Worm (Caenorhabditis elegans) whole organism, L2 larva: ENCODE results near the gene gmn-1.

Source experiments
- C34F6.9 ChIP-seq: fragments of 150-350 bp; optimal IDR thresholded peaks from 2 replicates; lab custom pipeline; 2014; ENCODE audit warnings: missing biosample characterization, missing genetic modification characterization
- F13H6.1 ChIP-seq: sonication (generic microtip); optimal IDR thresholded peaks from 2 replicates; lab custom pipeline; 2016; ENCODE audit warnings: missing genetic modification characterization, missing compliant biosample characterization
- R02D3.7 ChIP-seq: fragments of 150-350 bp; optimal IDR thresholded peaks from 2 replicates; lab custom pipeline; 2014; ENCODE audit warnings: missing biosample characterization, missing genetic modification characterization
- Y55F3AM.14 ChIP-seq: fragments of 200-800 bp; sonication (Bioruptor generic); optimal IDR thresholded peaks from 2 replicates; lab custom pipeline; 2018; ENCODE audit warnings: mild to moderate bottlenecking, missing genetic modification characterization, missing compliant biosample characterization
- ZK546.5 ChIP-seq: sonication (generic microtip); optimal IDR thresholded peaks from 2 replicates; lab custom pipeline; 2017; ENCODE audit warnings: missing biosample characterization, missing genetic modification characterization
- alr-1 ChIP-seq: fragments of 150-350 bp; optimal IDR thresholded peaks from 2 replicates; lab custom pipeline; 2014; ENCODE audit warnings: missing biosample characterization, missing genetic modification characterization
- aly-2 ChIP-seq: fragments of 150-350 bp; optimal IDR thresholded peaks from 2 replicates; lab custom pipeline; 2014; ENCODE audit warnings: missing biosample characterization, missing genetic modification characterization
- ama-1 ChIP-seq: fragments of 150-350 bp; optimal IDR thresholded peaks from 2 replicates; lab custom pipeline; 2018; ENCODE audit warnings: inconsistent platforms
- blmp-1 ChIP-seq: sonication (generic microtip); optimal IDR thresholded peaks from 2 replicates; lab custom pipeline; 2017; ENCODE audit warnings: missing genetic modification characterization, mild to moderate bottlenecking, missing compliant biosample characterization, antibody characterized with exemption, moderate library complexity; ENCODE audit not compliant: insufficient read depth
- ceh-16 ChIP-seq: fragments of 150-350 bp; optimal IDR thresholded peaks from 2 replicates; lab custom pipeline; 2014; ENCODE audit warnings: missing biosample characterization, missing genetic modification characterization
- ceh-82 ChIP-seq: fragments of 150-350 bp; optimal IDR thresholded peaks from 2 replicates; lab custom pipeline; 2014; ENCODE audit warnings: missing biosample characterization, missing genetic modification characterization
- crh-2 ChIP-seq: sonication (generic microtip); optimal IDR thresholded peaks from 2 replicates; lab custom pipeline; 2017; ENCODE audit warnings: missing biosample characterization, missing genetic modification characterization
- dmd-4 ChIP-seq: sonication (generic microtip); optimal IDR thresholded peaks from 2 replicates; lab custom pipeline; 2017; ENCODE audit warnings: missing biosample characterization, missing genetic modification characterization
- egl-27 ChIP-seq: sonication (generic microtip); optimal IDR thresholded peaks from 3 replicates; lab custom pipeline; 2017; ENCODE audit warnings: missing biosample characterization, missing genetic modification reagents, missing genetic modification characterization
- elt-1 ChIP-seq: fragments of 150-350 bp; optimal IDR thresholded peaks from 2 replicates; lab custom pipeline; 2014; ENCODE audit warnings: missing biosample characterization, missing genetic modification characterization
- elt-3 ChIP-seq: sonication (generic microtip); optimal IDR thresholded peaks from 2 replicates; lab custom pipeline; 2017; ENCODE audit warnings: missing biosample characterization, missing genetic modification characterization
- fos-1 ChIP-seq: fragments of 150-350 bp; optimal IDR thresholded peaks from 2 replicates; lab custom pipeline; 2014; ENCODE audit warnings: missing biosample characterization, missing genetic modification characterization
- gmeb-1 ChIP-seq: fragments of 150-350 bp; optimal IDR thresholded peaks from 2 replicates; lab custom pipeline; 2014; ENCODE audit warnings: missing biosample characterization, missing genetic modification characterization
- lin-11 ChIP-seq: fragments of 150-350 bp; sonication (generic microtip); optimal IDR thresholded peaks from 2 replicates; lab custom pipeline; 2014; ENCODE audit warnings: missing biosample characterization, missing genetic modification characterization, inconsistent platforms, mixed read lengths
- lin-13 ChIP-seq: fragments of 150-350 bp; optimal IDR thresholded peaks from 2 replicates; lab custom pipeline; 2014; ENCODE audit warnings: missing biosample characterization, missing genetic modification reagents, missing genetic modification characterization
- lin-39 ChIP-seq: fragments of 150-350 bp; optimal IDR thresholded peaks from 2 replicates; lab custom pipeline; 2014; ENCODE audit warnings: missing biosample characterization, missing genetic modification reagents, missing genetic modification characterization
- lsy-2 ChIP-seq, 2 experiments: fragments of 150-350 bp in 1 of 2; sonication (generic microtip) in 1 of 2; optimal IDR thresholded peaks; 2 replicates each; lab custom pipeline; 2014 to 2017; ENCODE audit warnings: missing biosample characterization in 2 of 2, missing genetic modification characterization in 2 of 2
- mab-5 ChIP-seq: fragments of 150-350 bp; optimal IDR thresholded peaks from 2 replicates; lab custom pipeline; 2014; ENCODE audit warnings: missing biosample characterization, missing genetic modification characterization
- mbf-1 ChIP-seq: sonication (generic microtip); optimal IDR thresholded peaks from 2 replicates; lab custom pipeline; 2017; ENCODE audit warnings: missing biosample characterization, missing genetic modification characterization
- mdl-1 ChIP-seq, 2 experiments: fragments of 150-350 bp in 1 of 2; sonication (generic microtip) in 1 of 2; optimal IDR thresholded peaks; 2 replicates each; lab custom pipeline; 2017; ENCODE audit warnings: missing biosample characterization in 2 of 2, missing genetic modification characterization in 2 of 2
- nhr-10 ChIP-seq: sonication (generic microtip); optimal IDR thresholded peaks from 2 replicates; lab custom pipeline; 2017; ENCODE audit warnings: missing biosample characterization, missing genetic modification characterization
- nhr-11 ChIP-seq: fragments of 150-350 bp; optimal IDR thresholded peaks from 2 replicates; lab custom pipeline; 2014; ENCODE audit warnings: missing biosample characterization, missing genetic modification characterization
- nhr-12 ChIP-seq: fragments of 150-350 bp; optimal IDR thresholded peaks from 2 replicates; lab custom pipeline; 2014; ENCODE audit warnings: missing biosample characterization, missing genetic modification characterization
- nhr-129 ChIP-seq: fragments of 150-350 bp; optimal IDR thresholded peaks from 2 replicates; lab custom pipeline; 2014; ENCODE audit warnings: missing biosample characterization, missing genetic modification characterization
- nhr-21 ChIP-seq: fragments of 150-350 bp; optimal IDR thresholded peaks from 2 replicates; lab custom pipeline; 2014; ENCODE audit warnings: missing biosample characterization, missing genetic modification characterization
- nhr-23 ChIP-seq: fragments of 150-350 bp; optimal IDR thresholded peaks from 2 replicates; lab custom pipeline; 2014; ENCODE audit warnings: missing biosample characterization, missing genetic modification reagents, missing genetic modification characterization
- nhr-237 ChIP-seq: fragments of 150-350 bp; optimal IDR thresholded peaks from 2 replicates; lab custom pipeline; 2014; ENCODE audit warnings: missing biosample characterization, missing genetic modification characterization
- nhr-25 ChIP-seq: fragments of 150-350 bp; sonication (generic microtip); optimal IDR thresholded peaks from 3 replicates; lab custom pipeline; 2014; ENCODE audit warnings: missing biosample characterization, missing genetic modification characterization
- nhr-6 ChIP-seq: fragments of 150-350 bp; optimal IDR thresholded peaks from 2 replicates; lab custom pipeline; 2014; ENCODE audit warnings: missing biosample characterization, missing genetic modification characterization
- nhr-77 ChIP-seq: fragments of 150-350 bp; optimal IDR thresholded peaks from 2 replicates; lab custom pipeline; 2014; ENCODE audit warnings: missing biosample characterization, missing genetic modification characterization
- peb-1 ChIP-seq: fragments of 150-350 bp; optimal IDR thresholded peaks from 2 replicates; lab custom pipeline; 2014; ENCODE audit warnings: missing biosample characterization, missing genetic modification characterization
- sem-4 ChIP-seq: fragments of 150-350 bp; optimal IDR thresholded peaks from 2 replicates; lab custom pipeline; 2014; ENCODE audit warnings: missing biosample characterization, missing genetic modification reagents, missing genetic modification characterization
- skn-1 ChIP-seq: sonication (generic microtip); optimal IDR thresholded peaks from 2 replicates; lab custom pipeline; 2017; ENCODE audit warnings: missing biosample characterization, missing genetic modification characterization
- sma-3 ChIP-seq: sonication (generic microtip); optimal IDR thresholded peaks from 2 replicates; lab custom pipeline; 2016; ENCODE audit warnings: missing genetic modification reagents, missing genetic modification characterization, missing compliant biosample characterization
- sma-9 ChIP-seq, 2 experiments: fragments of 150-350 bp in 1 of 2; sonication (generic microtip) in 1 of 2; optimal IDR thresholded peaks; 2 replicates each; lab custom pipeline; 2014 to 2016; ENCODE audit warnings: missing genetic modification characterization in 2 of 2, mild to moderate bottlenecking in 1 of 2, missing biosample characterization in 1 of 2, missing compliant biosample characterization in 1 of 2, missing genetic modification reagents in 1 of 2, moderate library complexity in 1 of 2
- snpc-4 ChIP-seq: fragments of 150-350 bp; optimal IDR thresholded peaks from 2 replicates; lab custom pipeline; 2014; ENCODE audit warnings: missing biosample characterization, missing genetic modification characterization
- unc-39 ChIP-seq: fragments of 150-350 bp; optimal IDR thresholded peaks from 2 replicates; lab custom pipeline; 2014; ENCODE audit warnings: missing biosample characterization, missing genetic modification characterization
- unc-55 ChIP-seq: fragments of 150-350 bp; sonication (generic microtip); optimal IDR thresholded peaks from 3 replicates; lab custom pipeline; 2014; ENCODE audit warnings: missing biosample characterization, missing genetic modification reagents, missing genetic modification characterization
- unc-62 ChIP-seq: fragments of 150-350 bp; optimal IDR thresholded peaks from 2 replicates; lab custom pipeline; 2014; ENCODE audit warnings: missing biosample characterization, missing genetic modification reagents, missing genetic modification characterization
- zag-1 ChIP-seq: fragments of 150-350 bp; optimal IDR thresholded peaks from 2 replicates; lab custom pipeline; 2014; ENCODE audit warnings: missing biosample characterization, missing genetic modification characterization
- ztf-1 ChIP-seq: fragments of 200-800 bp; sonication (Bioruptor generic); conservative IDR thresholded peaks from 2 replicates; pipeline ENCODE4 v1.3.6; 2022; ENCODE audit warnings: missing genetic modification characterization, missing compliant biosample characterization
- ztf-11 ChIP-seq: sonication (generic microtip); optimal IDR thresholded peaks from 2 replicates; lab custom pipeline; 2017; ENCODE audit warnings: missing biosample characterization, missing genetic modification characterization
- ztf-4 ChIP-seq: fragments of 150-350 bp; optimal IDR thresholded peaks from 2 replicates; lab custom pipeline; 2014; ENCODE audit warnings: missing biosample characterization, missing genetic modification characterization

The gmn-1 gene

DNA sequence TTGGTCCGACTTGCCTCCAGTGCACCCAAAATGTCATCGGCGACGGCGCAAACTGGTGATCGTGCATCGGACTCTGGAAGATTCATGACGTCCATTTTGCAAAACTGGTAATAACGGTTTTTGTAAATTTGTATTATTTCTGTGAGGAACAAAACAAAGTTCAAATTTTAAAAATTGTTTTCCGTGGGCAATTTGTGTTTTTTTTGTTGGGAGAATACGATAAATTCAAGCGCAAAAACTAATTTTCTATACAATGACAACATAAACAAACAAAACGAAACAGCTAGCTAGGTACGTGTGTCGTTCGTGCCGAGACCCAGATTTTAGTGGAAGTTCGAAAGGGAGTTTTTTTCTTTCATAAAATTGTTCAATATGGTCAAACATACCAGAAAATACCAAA is 42.2 kb downstream of the gmn-1 start, which contains the start of gene Y75B8A.10:
Y75B8A.10 (minus strand) TSS at position 101 of the 400 bp plus-strand sequence.
- no peak for TF ChIP-seq lin-13 (GFP tag; lab: Kevin White, UChicago)
- no peak for TF ChIP-seq crh-2
- TF ChIP-seq snpc-4 (tag; lab: Kevin White, UChicago) = no peak
- TF ChIP-seq elt-3 (tag; lab: Kevin White, UChicago) = no peak
- no peak for TF ChIP-seq blmp-1 (tag; lab: Kevin White, UChicago)
- no peak for TF ChIP-seq ztf-4 (tag; lab: Kevin White, UChicago)
- TF ChIP-seq unc-62 (GFP tag; lab: Kevin White, UChicago) = no peak

DNA sequence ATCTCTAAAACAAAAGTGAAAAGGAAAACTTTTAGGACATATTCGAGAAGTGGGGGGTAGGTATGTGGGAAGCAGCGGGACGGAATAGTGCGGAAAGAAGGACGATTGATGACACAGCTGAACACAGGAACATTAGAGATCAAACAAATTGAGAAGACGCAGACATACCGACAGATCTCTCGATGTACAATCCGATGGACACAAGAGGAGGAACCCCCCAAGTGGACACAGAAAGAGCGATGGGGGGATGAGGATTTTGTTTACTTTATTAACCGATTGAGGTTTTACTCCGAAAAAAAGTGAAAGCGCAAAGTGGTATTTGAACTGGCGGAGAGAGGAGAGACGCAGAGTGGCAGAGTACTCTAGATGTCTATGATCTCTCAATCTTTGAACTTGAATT is 47.0 kb downstream of the gmn-1 start:
- TF ChIP-seq zag-1 (tag; lab: Kevin White, UChicago) (no peak), R02D3.7 (tag; lab: Kevin White, UChicago) (no peak), ZK546.5 (tag; lab: Kevin White, UChicago) (no peak), sma-9 (GFP tag; optimal IDR thresholded peaks at IDR 0.05; lab: Kevin White, UChicago) (no peak), sma-9 (tag; optimal IDR thresholded peaks at IDR 0.05; lab: Kevin White, UChicago) (no peak), mbf-1 (no peak), aly-2 (tag; lab: Kevin White, UChicago) (no peak), skn-1 (tag; lab: Kevin White, UChicago) (no peak), Y55F3AM.14 (GFP tag; lab: Kevin White, UChicago) (no peak), mdl-1 (tag; optimal IDR thresholded peaks at IDR 0.05; lab: Kevin White, UChicago) (no peak), egl-27 (tag; lab: Kevin White, UChicago) (no peak), ztf-1 (GFP tag; lab: Robert Waterston, UW) (no peak), nhr-11 (tag; lab: Kevin White, UChicago) (no peak), F13H6.1 (peak; percentile 59), nhr-129 (no peak), peb-1 (tag; lab: Kevin White, UChicago) (peak; percentile 4), fos-1 (peak; percentile 20), nhr-77 (tag; lab: Kevin White, UChicago) (no peak), nhr-21 (tag; lab: Kevin White, UChicago) (no peak), gmeb-1 (tag; lab: Kevin White, UChicago) (no peak), ztf-4 (tag; lab: Kevin White, UChicago) (no peak), unc-55 (GFP tag; lab: Kevin White, UChicago) (no peak), unc-39 (no peak), unc-62 (GFP tag; lab: Kevin White, UChicago) (no peak), ceh-16 (tag; lab: Kevin White, UChicago) (no peak), nhr-237 (tag; lab: Kevin White, UChicago) (no peak), mab-5 (tag; lab: Kevin White, UChicago) (no peak), snpc-4 (tag; lab: Kevin White, UChicago) (no peak), dmd-4 (tag; lab: Kevin White, UChicago) (no peak), nhr-6 (tag; lab: Kevin White, UChicago) (no peak), ztf-11 (tag; lab: Kevin White, UChicago) (no peak), crh-2 (no peak), lsy-2 (tag; optimal IDR thresholded peaks at IDR 0.05; lab: Kevin White, UChicago) (peak in 1 of 2 experiments; percentile 18), sem-4 (peak; percentile 62), blmp-1 (tag; lab: Kevin White, UChicago) (peak; percentile 58), ceh-82 (tag; lab: Kevin White, UChicago) (no peak), ama-1 (lab: Kevin White, UChicago) (no peak), nhr-23 (tag; lab: Kevin White, UChicago) (no peak), lin-13 (GFP tag; lab: Kevin White, UChicago) (no peak), nhr-12 (no peak), lin-11 (no peak), lin-39 (tag; lab: Kevin White, UChicago) (no peak), elt-3 (tag; lab: Kevin White, UChicago) (no peak), nhr-25 (tag; lab: Kevin White, UChicago) (peak; percentile 26), C34F6.9 (tag; lab: Kevin White, UChicago) (no peak), sma-3 (GFP tag; lab: Kevin White, UChicago) (no peak), alr-1 (tag; lab: Kevin White, UChicago) (no peak), elt-1 (no peak), nhr-10 (no peak)
